Worm (Caenorhabditis elegans): ENCODE results near the gene D2021.4.

- TF ChIP-seq lin-39 (tag; optimal IDR thresholded peaks at IDR 0.05), result no peak
- TF ChIP-seq ztf-11 (tag; optimal IDR thresholded peaks at IDR 0.05), result no peak
- no peak for TF ChIP-seq skn-1 (tag; optimal IDR thresholded peaks at IDR 0.05)
- no peak for TF ChIP-seq nhr-10 (tag; optimal IDR thresholded peaks at IDR 0.05)
Observed at ce11 chrX:8567823-8568314, 19.0 kb upstream of the D2021.4 start.

Measured in whole organism, L2 larva.